Fruit fly (Drosophila melanogaster) whole organism, embryonic: Measurements from ENCODE around the gene Smvt.

Source experiments
- Bgb ChIP-seq: fragments of 200-800 bp; sonication (Bioruptor generic); IDR thresholded peaks from 2 replicates; pipeline ENCODE4 v1.3.6; 2022; ENCODE audit warnings: missing biosample characterization, missing genetic modification characterization; ENCODE audit not compliant: partially characterized antibody
- CG12299 ChIP-seq: fragments of 200-800 bp; sonication (Bioruptor generic); optimal IDR thresholded peaks from 2 replicates; lab custom pipeline; 2018; ENCODE audit warnings: missing biosample characterization, mild to moderate bottlenecking, missing genetic modification characterization
- CG1647 ChIP-seq: fragments of 200-800 bp; sonication (Bioruptor generic); optimal IDR thresholded peaks from 3 replicates; lab custom pipeline; 2016; ENCODE audit warnings: missing biosample characterization, missing genetic modification characterization
- CG33213 ChIP-seq: fragments of 200-800 bp; sonication (Bioruptor generic); optimal IDR thresholded peaks from 3 replicates; lab custom pipeline; 2016; ENCODE audit warnings: missing biosample characterization, missing genetic modification characterization
- CG4328 ChIP-seq: fragments of 200-800 bp; sonication (Bioruptor generic); optimal IDR thresholded peaks from 3 replicates; lab custom pipeline; 2017; ENCODE audit warnings: missing biosample characterization, missing genetic modification reagents, missing genetic modification characterization
- CG7745 ChIP-seq: fragments of 200-800 bp; sonication (Bioruptor generic); optimal IDR thresholded peaks from 2 replicates; lab custom pipeline; 2018; ENCODE audit warnings: missing biosample characterization, mild to moderate bottlenecking, missing genetic modification characterization, moderate library complexity
- CG8478 ChIP-seq: fragments of >200 bp; optimal IDR thresholded peaks from 2 replicates; lab custom pipeline; 2018
- Dll ChIP-seq: fragments of 200-800 bp; sonication (Bioruptor generic); IDR thresholded peaks from 4 replicates; pipeline ENCODE4 v1.3.6; 2022; ENCODE audit warnings: missing biosample characterization, missing genetic modification characterization; ENCODE audit not compliant: partially characterized antibody
- crp ChIP-seq, 2 experiments: fragments of 200-800 bp; sonication (Bioruptor generic); optimal IDR thresholded peaks; 2 replicates in 1 of 2; 3 replicates in 1 of 2; lab custom pipeline; 2017; ENCODE audit warnings: missing biosample characterization in 2 of 2, missing genetic modification characterization in 2 of 2, mild to moderate bottlenecking in 1 of 2, moderate library complexity in 1 of 2
- dm ChIP-seq: fragments of 200-800 bp; sonication (Bioruptor generic); optimal IDR thresholded peaks from 3 replicates; lab custom pipeline; 2016; ENCODE audit warnings: missing biosample characterization, missing genetic modification characterization
- dysf ChIP-seq: fragments of 200-800 bp; sonication (Bioruptor generic); IDR thresholded peaks from 3 replicates; pipeline ENCODE4 v1.3.6; 2022; ENCODE audit warnings: missing biosample characterization, missing genetic modification characterization
- pan ChIP-seq, 4 experiments: fragments of >200 bp in 3 of 4; fragments of 200-800 bp in 1 of 4; sonication (Bioruptor generic) in 1 of 4; optimal IDR thresholded peaks in 3 of 4; IDR thresholded peaks in 1 of 4; 2 replicates each; pipeline versions ENCODE4 v1.3.6 to Lab custom; 2017 to 2022; ENCODE audit warnings: missing biosample characterization in 2 of 4, missing genetic modification characterization in 2 of 4, mixed read lengths in 1 of 4
- sug ChIP-seq: fragments of 200-800 bp; optimal IDR thresholded peaks from 2 replicates; lab custom pipeline; 2019; ENCODE audit warnings: missing biosample characterization, mild to moderate bottlenecking, missing genetic modification characterization, moderate library complexity

DNA sequence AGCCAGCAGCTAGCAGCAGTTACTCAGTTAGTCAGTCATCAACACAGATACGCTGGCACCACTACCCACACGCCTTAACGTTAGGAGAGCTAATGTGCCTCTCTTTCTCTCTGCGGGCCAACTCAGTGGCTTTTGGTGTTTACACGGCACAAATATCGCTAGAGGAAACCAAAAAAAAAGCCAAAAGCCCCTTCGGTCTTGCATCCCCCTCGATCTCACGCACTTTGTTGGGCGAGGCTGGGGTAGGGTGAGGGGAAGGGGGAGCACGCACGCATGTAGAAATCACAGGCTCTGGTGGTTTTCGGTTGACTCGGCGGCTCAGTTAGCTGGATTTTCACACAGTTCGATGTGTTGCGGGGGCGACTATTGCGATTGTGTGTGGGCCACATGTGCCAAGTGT is 39.4 kb downstream of the Smvt start:
- TF ChIP-seq sug (tag; lab: Kevin White, UChicago) (no peak), pan (optimal IDR thresholded peaks at IDR 0.05; lab: Kevin White, UChicago) (no peak), pan (GFP tag; optimal IDR thresholded peaks at IDR 0.05 in 1 of 2, IDR thresholded peaks at IDR 0.05 in 1 of 2) (peak in 1 of 2 experiments; percentile 33), dysf (GFP tag; lab: Robert Waterston, UW) (no peak), dm (GFP tag; lab: Kevin White, UChicago) (no peak), crp (GFP tag; optimal IDR thresholded peaks at IDR 0.05; lab: Kevin White, UChicago) (no peak), Dll (GFP tag; lab: Robert Waterston, UW) (no peak), CG1647 (no peak), CG33213 (GFP tag; lab: Kevin White, UChicago) (no peak), CG4328 (GFP tag; lab: Kevin White, UChicago) (no peak), Bgb (GFP tag; lab: Robert Waterston, UW) (no peak), CG7745 (tag; lab: Kevin White, UChicago) (no peak), CG12299 (tag; lab: Kevin White, UChicago) (no peak), CG8478 (lab: Kevin White, UChicago) (no peak)
